Worm (Caenorhabditis elegans) whole organism, young adult: ENCODE data around the gene T13H5.1.

Experiments used
- sdz-38 ChIP-seq: sonication (generic microtip); optimal IDR thresholded peaks from 2 replicates; lab custom pipeline; 2016; ENCODE audit warnings: missing genotype, missing genetic modification characterization, missing compliant biosample characterization
- sea-2 ChIP-seq: fragments of 200-800 bp; sonication (Bioruptor generic); IDR thresholded peaks from 2 replicates; pipeline ENCODE4 v1.3.6; 2022; ENCODE audit warnings: missing genetic modification characterization, missing compliant biosample characterization

- no peak for TF ChIP-seq sdz-38 (tag; lab: Kevin White, UChicago)
- no peak for TF ChIP-seq sea-2
These were observed 45.7 kb upstream of the T13H5.1 start for ce11 chrII:8554568-8554967.
